Fruit fly (Drosophila melanogaster) whole organism, embryonic: ENCODE data around the gene Atu.

Source experiments
- ATbp ChIP-seq: fragments of 200-800 bp; sonication (Bioruptor generic); optimal IDR thresholded peaks from 2 replicates; lab custom pipeline; 2017; ENCODE audit warnings: missing biosample characterization, mild to moderate bottlenecking, missing genetic modification characterization, missing genetic modification reagents
- Blimp-1 ChIP-seq: fragments of 200-800 bp; sonication (Bioruptor generic); optimal IDR thresholded peaks from 3 replicates; lab custom pipeline; 2018; ENCODE audit warnings: missing biosample characterization, missing genetic modification characterization, mild to moderate bottlenecking, moderate library complexity, missing genetic modification reagents
- CG10147 ChIP-seq: fragments of 200-800 bp; sonication (Bioruptor generic); optimal IDR thresholded peaks from 2 replicates; lab custom pipeline; 2019; ENCODE audit warnings: missing biosample characterization, mild to moderate bottlenecking, missing genetic modification characterization, moderate library complexity
- CG10209 ChIP-seq: fragments of 200-800 bp; sonication (Bioruptor generic); optimal IDR thresholded peaks from 3 replicates; lab custom pipeline; 2017; ENCODE audit warnings: missing biosample characterization, mild to moderate bottlenecking, missing genetic modification characterization, missing genetic modification reagents
- CG11723 ChIP-seq: fragments of 200-800 bp; sonication (Bioruptor generic); optimal IDR thresholded peaks from 2 replicates; lab custom pipeline; 2017; ENCODE audit warnings: missing biosample characterization, mild to moderate bottlenecking, missing genetic modification characterization
- CG12219 ChIP-seq: fragments of 200-800 bp; sonication (Bioruptor generic); optimal IDR thresholded peaks from 3 replicates; lab custom pipeline; 2018; ENCODE audit warnings: missing biosample characterization, mild to moderate bottlenecking, missing genetic modification characterization
- CG1233 ChIP-seq: fragments of 200-800 bp; sonication (Bioruptor generic); optimal IDR thresholded peaks from 4 replicates; lab custom pipeline; 2018; ENCODE audit warnings: missing biosample characterization, mild to moderate bottlenecking, missing genetic modification characterization
- CG12769 ChIP-seq: fragments of 200-800 bp; sonication (Bioruptor generic); optimal IDR thresholded peaks from 2 replicates; lab custom pipeline; 2019; ENCODE audit warnings: missing biosample characterization, mild to moderate bottlenecking, missing genetic modification characterization, moderate library complexity
- CG13894 ChIP-seq: fragments of 200-800 bp; sonication (Bioruptor generic); optimal IDR thresholded peaks from 3 replicates; lab custom pipeline; 2018; ENCODE audit warnings: missing biosample characterization, mild to moderate bottlenecking, missing genetic modification characterization, moderate library complexity
- CG15696 ChIP-seq: fragments of 200-800 bp; sonication (Bioruptor generic); optimal IDR thresholded peaks from 2 replicates; lab custom pipeline; 2019; ENCODE audit warnings: missing biosample characterization, mild to moderate bottlenecking, missing genetic modification characterization, moderate library complexity
- CG1603 ChIP-seq: fragments of 200-800 bp; sonication (Bioruptor generic); optimal IDR thresholded peaks from 2 replicates; lab custom pipeline; 2019; ENCODE audit warnings: missing biosample characterization, mild to moderate bottlenecking, missing genetic modification characterization, moderate library complexity
- CG17829 ChIP-seq: fragments of 200-800 bp; optimal IDR thresholded peaks from 2 replicates; lab custom pipeline; 2019; ENCODE audit warnings: missing biosample characterization, mild to moderate bottlenecking, missing genetic modification characterization, moderate library complexity
- CG31365 ChIP-seq: fragments of 200-800 bp; sonication (Bioruptor generic); optimal IDR thresholded peaks from 2 replicates; lab custom pipeline; 2018; ENCODE audit warnings: missing biosample characterization, mild to moderate bottlenecking, missing genetic modification characterization
- CG3281 ChIP-seq: fragments of 200-800 bp; sonication (Bioruptor generic); optimal IDR thresholded peaks from 3 replicates; lab custom pipeline; 2017; ENCODE audit warnings: missing biosample characterization, mild to moderate bottlenecking, missing genetic modification characterization
- CG3838 ChIP-seq: fragments of 200-800 bp; sonication (Bioruptor generic); optimal IDR thresholded peaks from 3 replicates; lab custom pipeline; 2016; ENCODE audit warnings: missing biosample characterization, missing genetic modification characterization
- CG6683 ChIP-seq: fragments of 200-800 bp; sonication (Bioruptor generic); optimal IDR thresholded peaks from 2 replicates; lab custom pipeline; 2017; ENCODE audit warnings: missing biosample characterization, mild to moderate bottlenecking, missing genetic modification characterization, missing genetic modification reagents
- CG6765 ChIP-seq: fragments of 200-800 bp; sonication (Bioruptor generic); optimal IDR thresholded peaks from 3 replicates; lab custom pipeline; 2017; ENCODE audit warnings: missing biosample characterization, mild to moderate bottlenecking, missing genetic modification characterization
- CG6813 ChIP-seq: fragments of 200-800 bp; sonication (Bioruptor generic); optimal IDR thresholded peaks from 2 replicates; lab custom pipeline; 2017; ENCODE audit warnings: missing biosample characterization, missing genetic modification characterization, mild to moderate bottlenecking, moderate library complexity, missing genetic modification reagents
- CG7839 ChIP-seq: fragments of 200-800 bp; sonication (Bioruptor generic); optimal IDR thresholded peaks from 3 replicates; lab custom pipeline; 2018; ENCODE audit warnings: missing biosample characterization, mild to moderate bottlenecking, missing genetic modification characterization, moderate library complexity
- CG8281 ChIP-seq: fragments of 200-800 bp; sonication (Bioruptor generic); optimal IDR thresholded peaks from 2 replicates; lab custom pipeline; 2018; ENCODE audit warnings: missing biosample characterization, mild to moderate bottlenecking, missing genetic modification characterization, moderate library complexity
- CG9609 ChIP-seq: fragments of 200-800 bp; sonication (Bioruptor generic); optimal IDR thresholded peaks from 3 replicates; lab custom pipeline; 2016; ENCODE audit warnings: missing biosample characterization, missing genetic modification characterization
- CG9876 ChIP-seq: fragments of 200-800 bp; sonication (Bioruptor generic); optimal IDR thresholded peaks from 2 replicates; lab custom pipeline; 2016; ENCODE audit warnings: missing biosample characterization, missing genetic modification characterization
- Chrac-16 ChIP-seq: fragments of 200-800 bp; sonication (Bioruptor generic); optimal IDR thresholded peaks from 3 replicates; lab custom pipeline; 2016; ENCODE audit warnings: missing biosample characterization, missing genetic modification characterization
- CrebB ChIP-seq: fragments of 200-800 bp; sonication (Bioruptor generic); optimal IDR thresholded peaks from 3 replicates; lab custom pipeline; 2018; ENCODE audit warnings: missing biosample characterization, mild to moderate bottlenecking, missing genetic modification characterization
- D19A ChIP-seq: fragments of 200-800 bp; optimal IDR thresholded peaks from 3 replicates; lab custom pipeline; 2019; ENCODE audit warnings: missing biosample characterization, mild to moderate bottlenecking, missing genetic modification characterization, moderate library complexity
- Dip3 ChIP-seq: fragments of 200-800 bp; sonication (Bioruptor generic); optimal IDR thresholded peaks from 3 replicates; lab custom pipeline; 2016; ENCODE audit warnings: missing biosample characterization, missing genetic modification characterization
- HLHmδ ChIP-seq: fragments of 200-800 bp; sonication (Bioruptor generic); optimal IDR thresholded peaks from 2 replicates; lab custom pipeline; 2018; ENCODE audit warnings: missing biosample characterization, mild to moderate bottlenecking, missing genetic modification characterization, moderate library complexity
- MBD-R2 ChIP-seq: fragments of 200-800 bp; sonication (Bioruptor generic); IDR thresholded peaks from 2 replicates; pipeline ENCODE4 v1.3.6; 2022; ENCODE audit warnings: missing biosample characterization, missing genetic modification characterization
- MTF-1 ChIP-seq: fragments of 200-800 bp; sonication (Bioruptor generic); optimal IDR thresholded peaks from 2 replicates; lab custom pipeline; 2018; ENCODE audit warnings: missing biosample characterization, mild to moderate bottlenecking, missing genetic modification characterization, borderline replicate concordance
- NC2α ChIP-seq: fragments of 200-800 bp; sonication (Bioruptor generic); optimal IDR thresholded peaks from 2 replicates; lab custom pipeline; 2016; ENCODE audit warnings: missing biosample characterization, missing genetic modification characterization
- Scr ChIP-seq: fragments of 200-800 bp; sonication (Bioruptor generic); IDR thresholded peaks from 2 replicates; pipeline ENCODE4 v1.3.6; 2022; ENCODE audit warnings: missing biosample characterization, missing genetic modification characterization; ENCODE audit not compliant: partially characterized antibody
- Sox102F ChIP-seq: fragments of 200-800 bp; sonication (Bioruptor generic); optimal IDR thresholded peaks from 2 replicates; lab custom pipeline; 2018; ENCODE audit warnings: missing biosample characterization, mild to moderate bottlenecking, missing genetic modification characterization, moderate library complexity
- Sry-δ ChIP-seq: fragments of 200-800 bp; sonication (Bioruptor generic); optimal IDR thresholded peaks from 2 replicates; lab custom pipeline; 2016; ENCODE audit warnings: missing biosample characterization, missing genetic modification characterization
- bigmax ChIP-seq: fragments of 200-800 bp; sonication (Bioruptor generic); optimal IDR thresholded peaks from 2 replicates; lab custom pipeline; 2018; ENCODE audit warnings: missing biosample characterization, mild to moderate bottlenecking, missing genetic modification characterization
- bsh ChIP-seq, 2 experiments: fragments of 200-800 bp; sonication (Bioruptor generic); optimal IDR thresholded peaks; 2 replicates each; lab custom pipeline; 2017 to 2018; ENCODE audit warnings: mild to moderate bottlenecking in 2 of 2, missing biosample characterization in 2 of 2, missing genetic modification characterization in 2 of 2, moderate library complexity in 1 of 2
- chn ChIP-seq: fragments of 200-800 bp; sonication (Bioruptor generic); optimal IDR thresholded peaks from 2 replicates; lab custom pipeline; 2016; ENCODE audit warnings: missing biosample characterization, missing genetic modification characterization
- dan ChIP-seq: fragments of 200-800 bp; sonication (Bioruptor generic); IDR thresholded peaks from 2 replicates; pipeline ENCODE4 v1.3.6; 2022; ENCODE audit warnings: missing biosample characterization, missing genetic modification characterization
- fd64A ChIP-seq: fragments of 200-800 bp; sonication (Bioruptor generic); optimal IDR thresholded peaks from 3 replicates; lab custom pipeline; 2018; ENCODE audit warnings: missing biosample characterization, mild to moderate bottlenecking, missing genetic modification characterization
- ham ChIP-seq: fragments of 200-800 bp; sonication (Bioruptor generic); IDR thresholded peaks from 2 replicates; pipeline ENCODE4 v1.3.6; 2022; ENCODE audit warnings: missing biosample characterization, missing genetic modification characterization
- kay ChIP-seq: fragments of 200-800 bp; sonication (Bioruptor generic); optimal IDR thresholded peaks from 2 replicates; lab custom pipeline; 2016; ENCODE audit warnings: missing biosample characterization, missing genetic modification characterization
- lab ChIP-seq: fragments of 200-800 bp; sonication (Bioruptor generic); optimal IDR thresholded peaks from 3 replicates; lab custom pipeline; 2017; ENCODE audit warnings: missing biosample characterization, missing genetic modification characterization, mild to moderate bottlenecking, moderate library complexity, missing genetic modification reagents
- pho ChIP-seq: fragments of 200-800 bp; sonication (Bioruptor generic); optimal IDR thresholded peaks from 2 replicates; lab custom pipeline; 2016; ENCODE audit warnings: missing biosample characterization, missing genetic modification characterization
- ro ChIP-seq: fragments of 200-800 bp; sonication (Bioruptor generic); IDR thresholded peaks from 2 replicates; pipeline ENCODE4 v1.3.6; 2022; ENCODE audit warnings: missing biosample characterization, missing genetic modification characterization
- schlank ChIP-seq: fragments of 200-800 bp; sonication (Bioruptor generic); optimal IDR thresholded peaks from 2 replicates; lab custom pipeline; 2018; ENCODE audit warnings: missing biosample characterization, mild to moderate bottlenecking, missing genetic modification characterization
- sima ChIP-seq: fragments of 200-800 bp; sonication (Bioruptor generic); optimal IDR thresholded peaks from 2 replicates; lab custom pipeline; 2016; ENCODE audit warnings: missing biosample characterization, missing genetic modification characterization
- trem ChIP-seq: fragments of 200-800 bp; optimal IDR thresholded peaks from 3 replicates; lab custom pipeline; 2019; ENCODE audit warnings: missing biosample characterization, mild to moderate bottlenecking, missing genetic modification characterization, moderate library complexity
- tup ChIP-seq: fragments of 200-800 bp; sonication (Bioruptor generic); optimal IDR thresholded peaks from 2 replicates; lab custom pipeline; 2016; ENCODE audit warnings: missing biosample characterization, mild to moderate bottlenecking, missing genetic modification characterization, moderate library complexity
- wek ChIP-seq: fragments of 200-800 bp; sonication (Bioruptor generic); optimal IDR thresholded peaks from 3 replicates; lab custom pipeline; 2018; ENCODE audit warnings: missing biosample characterization, mild to moderate bottlenecking, missing genetic modification characterization, moderate library complexity

The Atu gene

dm6 chr3R:5622985-5623630 is 9.9 kb downstream of the Atu start (continued):
- TF ChIP-seq CG6813 (GFP tag; lab: Kevin White, UChicago), result peak; percentile 91
- no peak for TF ChIP-seq ham (GFP tag; lab: Robert Waterston, UW)
- peak; percentile 65 for TF ChIP-seq tup (GFP tag; lab: Kevin White, UChicago)
- peak; percentile 77 for TF ChIP-seq CG13894 (tag; lab: Kevin White, UChicago)
- TF ChIP-seq chn (GFP tag; lab: Kevin White, UChicago), result peak; percentile 52
- peak; percentile 86 for TF ChIP-seq fd64A (GFP tag; lab: Kevin White, UChicago)
- peak; percentile 93 for TF ChIP-seq ATbp (GFP tag; lab: Kevin White, UChicago)
- TF ChIP-seq Chrac-16 (GFP tag; lab: Kevin White, UChicago), result peak; percentile 38
- TF ChIP-seq MBD-R2 (GFP tag; lab: Robert Waterston, UW), result no peak
- peak; percentile 62 for TF ChIP-seq D19A (tag; lab: Kevin White, UChicago)
- peak; percentile 54 for TF ChIP-seq pho (GFP tag; lab: Kevin White, UChicago)
- peak; percentile 70 for TF ChIP-seq CG6683 (GFP tag; lab: Kevin White, UChicago)
- TF ChIP-seq CG12769 (tag; lab: Kevin White, UChicago), result peak; percentile 73
- peak; percentile 63 for TF ChIP-seq kay (GFP tag; lab: Kevin White, UChicago)
- peak; percentile 70 for TF ChIP-seq Blimp-1 (GFP tag; lab: Kevin White, UChicago)
- TF ChIP-seq CG9609 (GFP tag; lab: Kevin White, UChicago), result peak; percentile 29
- no peak for TF ChIP-seq ro (GFP tag; lab: Robert Waterston, UW)
- peak; percentile 21 for TF ChIP-seq Sry-δ (GFP tag; lab: Kevin White, UChicago)
- TF ChIP-seq dan (GFP tag; lab: Robert Waterston, UW), result no peak
- TF ChIP-seq CG7839 (tag; lab: Kevin White, UChicago), result peak; percentile 57
- peak; percentile 81 for TF ChIP-seq CG1603 (tag; lab: Kevin White, UChicago)
- peak; percentile 93 for TF ChIP-seq MTF-1 (GFP tag; lab: Kevin White, UChicago)
- peak; percentile 62 for TF ChIP-seq schlank
- TF ChIP-seq CG15696 (tag; lab: Kevin White, UChicago), result peak; percentile 92
- TF ChIP-seq CG6765 (GFP tag; lab: Kevin White, UChicago), result peak; percentile 71
- TF ChIP-seq Dip3, result no peak
- TF ChIP-seq CG10147 (GFP tag; lab: Kevin White, UChicago), result peak; percentile 65
- peak; percentile 64 for TF ChIP-seq CG17829 (tag; lab: Kevin White, UChicago)
- peak; percentile 85 for TF ChIP-seq HLHmδ
- peak; percentile 71 for TF ChIP-seq trem
- TF ChIP-seq lab (GFP tag; lab: Kevin White, UChicago), result peak; percentile 92
- peak; percentile 11 to 82 for TF ChIP-seq bsh (GFP tag; optimal IDR thresholded peaks at IDR 0.05; lab: Kevin White, UChicago)
- TF ChIP-seq wek (GFP tag; lab: Kevin White, UChicago), result peak; percentile 89
- peak; percentile 64 for TF ChIP-seq CG3838
- peak; percentile 53 for TF ChIP-seq sima (GFP tag; lab: Kevin White, UChicago)
- TF ChIP-seq CG3281 (GFP tag; lab: Kevin White, UChicago), result peak; percentile 78
- TF ChIP-seq bigmax (GFP tag; lab: Kevin White, UChicago), result peak; percentile 62
- TF ChIP-seq CG9876 (GFP tag; lab: Kevin White, UChicago), result peak; percentile 51
- peak; percentile 83 for TF ChIP-seq CrebB (tag; lab: Kevin White, UChicago)
- TF ChIP-seq CG12219 (GFP tag; lab: Kevin White, UChicago), result peak; percentile 75
- peak; percentile 73 for TF ChIP-seq CG11723 (GFP tag; lab: Kevin White, UChicago)
- peak; percentile 86 for TF ChIP-seq CG10209 (GFP tag; lab: Kevin White, UChicago)
- TF ChIP-seq NC2α (GFP tag; lab: Kevin White, UChicago), result peak; percentile 82
- peak; percentile 92 for TF ChIP-seq CG1233 (GFP tag; lab: Kevin White, UChicago)
- TF ChIP-seq CG8281 (tag; lab: Kevin White, UChicago), result peak; percentile 64
- TF ChIP-seq Scr (GFP tag; lab: Robert Waterston, UW), result no peak
- peak; percentile 61 for TF ChIP-seq Sox102F
- TF ChIP-seq CG31365 (tag; lab: Kevin White, UChicago), result peak; percentile 69
